Worm (Caenorhabditis elegans): ENCODE results near the gene C16C8.14.

Gene C16C8.14

DNA sequence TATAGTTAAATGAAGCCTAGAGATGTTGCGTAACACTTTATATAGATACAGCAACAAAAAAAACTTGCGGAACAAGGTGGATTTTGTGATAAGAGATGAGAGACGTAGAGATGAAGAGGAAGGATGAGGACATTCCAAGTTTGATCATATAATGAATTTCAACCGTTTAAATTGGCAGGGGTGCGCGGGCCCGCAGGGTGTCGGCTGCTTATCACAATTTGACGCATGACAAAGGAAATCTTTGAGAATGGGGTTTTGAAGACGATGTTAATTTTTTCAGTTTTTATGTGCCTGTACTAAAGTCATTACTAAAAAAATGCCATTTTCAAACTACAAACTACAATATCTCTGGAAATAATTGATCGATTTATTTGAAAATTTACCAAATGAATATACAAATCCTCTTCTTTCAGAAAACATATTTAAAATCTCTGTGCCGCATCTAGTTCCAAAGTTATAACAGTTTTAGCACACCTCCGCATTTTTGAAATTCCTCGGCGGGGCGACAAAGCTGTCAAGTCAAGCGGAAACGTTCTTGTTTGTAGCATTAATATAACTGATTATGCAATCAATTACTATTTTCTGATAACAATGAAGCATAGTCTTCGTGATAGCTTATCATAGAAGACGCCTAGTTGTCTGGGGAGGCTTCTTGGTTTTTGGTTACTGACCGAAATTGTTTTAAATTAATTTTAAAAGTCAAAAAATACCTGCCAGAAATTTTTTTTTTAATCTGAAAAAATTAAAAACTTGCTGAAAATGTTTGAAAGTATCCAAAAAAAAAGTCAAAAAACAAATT lies 9.6 kb upstream of the C16C8.14 start:
- no peak for TF ChIP-seq nhr-23 (tag; optimal IDR thresholded peaks at IDR 0.05)
- TF ChIP-seq mdl-1 (tag; optimal IDR thresholded peaks at IDR 0.05), result no peak
- no peak for TF ChIP-seq ceh-16 (tag; optimal IDR thresholded peaks at IDR 0.05)
- no peak for TF ChIP-seq elt-1 (tag; optimal IDR thresholded peaks at IDR 0.05)
- TF ChIP-seq sea-2 (GFP tag; optimal IDR thresholded peaks at IDR 0.05), result no peak
- no peak for TF ChIP-seq R02D3.7 (tag; optimal IDR thresholded peaks at IDR 0.05)
- no peak for TF ChIP-seq nhr-77 (tag; optimal IDR thresholded peaks at IDR 0.05)
- no peak for TF ChIP-seq lin-39 (tag; optimal IDR thresholded peaks at IDR 0.05)
- no peak for TF ChIP-seq lsy-12 (tag; optimal IDR thresholded peaks at IDR 0.05)
- no peak for TF ChIP-seq egl-5 (tag; optimal IDR thresholded peaks at IDR 0.05)
- no peak for TF ChIP-seq ama-1 (optimal IDR thresholded peaks at IDR 0.05)
- TF ChIP-seq hmg-11 (tag; optimal IDR thresholded peaks at IDR 0.05), result no peak
- TF ChIP-seq unc-62 (GFP tag; optimal IDR thresholded peaks at IDR 0.05), result no peak
- TF ChIP-seq jun-1 (tag; optimal IDR thresholded peaks at IDR 0.05), result no peak
- TF ChIP-seq nhr-237 (tag; optimal IDR thresholded peaks at IDR 0.05), result no peak
- no peak for TF ChIP-seq nhr-25 (tag; optimal IDR thresholded peaks at IDR 0.05)
- TF ChIP-seq aly-2 (tag; optimal IDR thresholded peaks at IDR 0.05), result no peak
- TF ChIP-seq nfya-1 (tag; optimal IDR thresholded peaks at IDR 0.05; ENCODE audit: insufficient read depth), result no peak
- no peak for TF ChIP-seq ztf-4 (tag; optimal IDR thresholded peaks at IDR 0.05)
- TF ChIP-seq ZK546.5 (tag; optimal IDR thresholded peaks at IDR 0.05), result no peak
- TF ChIP-seq nhr-11 (tag; optimal IDR thresholded peaks at IDR 0.05), result no peak
- TF ChIP-seq snpc-4 (tag; optimal IDR thresholded peaks at IDR 0.05), result peak; percentile 57
- TF ChIP-seq eor-1 (tag; optimal IDR thresholded peaks at IDR 0.05), result no peak
- no peak for TF ChIP-seq elt-3 (tag; optimal IDR thresholded peaks at IDR 0.05)
- TF ChIP-seq elt-2 (tag; optimal IDR thresholded peaks at IDR 0.05), result peak; percentile 89
- TF ChIP-seq pqm-1 (tag; optimal IDR thresholded peaks at IDR 0.05), result peak; percentile 57
- no peak for TF ChIP-seq ceh-82 (tag; optimal IDR thresholded peaks at IDR 0.05)

DNA sequence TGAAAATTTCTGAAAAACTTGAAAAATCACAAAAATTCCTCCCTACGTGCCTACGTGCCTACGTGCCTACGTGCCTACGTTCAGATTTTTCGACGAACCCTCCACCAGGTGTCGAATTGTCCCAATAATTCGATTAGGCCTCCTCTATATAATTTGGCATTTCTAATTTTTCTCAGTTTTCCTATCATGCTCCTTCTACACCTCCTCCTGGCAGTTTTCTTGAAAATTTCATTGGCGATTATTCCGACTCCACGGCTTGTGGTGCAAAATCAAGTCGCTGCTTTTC lies 9.0 kb upstream of the C16C8.14 start, which contains the start of gene C16C8.17:
TSS of gene C16C8.17 (plus strand) at position 187 of the 286 bp plus-strand sequence.
- TF ChIP-seq ama-1 (optimal IDR thresholded peaks at IDR 0.05), result no peak
- no peak for TF ChIP-seq fos-1 (tag; optimal IDR thresholded peaks at IDR 0.05)
- TF ChIP-seq lsy-12 (tag; optimal IDR thresholded peaks at IDR 0.05), result no peak

- TF ChIP-seq ceh-9 (tag; optimal IDR thresholded peaks at IDR 0.05), result no peak
These were observed 8.2 kb upstream of the C16C8.14 start, which contains the start of gene C16C8.27 for ce11 chrII:3441377-3441776. C16C8.27 (plus strand) TSS chrII:3441677.

ce11 chrII:3443154-3443553 lies 6.5 kb upstream of the C16C8.14 start, which contains the start of gene C16C8.22:
C16C8.22 (minus strand) TSS chrII:3443254.
- TF ChIP-seq nhr-43 (tag; optimal IDR thresholded peaks at IDR 0.05; ENCODE audit: poor library complexity, severe bottlenecking) (no peak), elt-2 (tag; optimal IDR thresholded peaks at IDR 0.05) (no peak), nhr-76 (tag; optimal IDR thresholded peaks at IDR 0.05) (no peak), fkh-10 (GFP tag; optimal IDR thresholded peaks at IDR 0.05) (no peak), tbx-2 (tag; optimal IDR thresholded peaks at IDR 0.05) (no peak), elt-1 (tag; optimal IDR thresholded peaks at IDR 0.05) (no peak), elt-3 (tag; optimal IDR thresholded peaks at IDR 0.05) (no peak), nhr-11 (tag; optimal IDR thresholded peaks at IDR 0.05) (no peak), zag-1 (tag; optimal IDR thresholded peaks at IDR 0.05) (no peak), mdl-1 (tag; optimal IDR thresholded peaks at IDR 0.05) (no peak), pha-4 (tag; optimal IDR thresholded peaks at IDR 0.05) (no peak), ceh-16 (tag; optimal IDR thresholded peaks at IDR 0.05) (no peak)

- TF ChIP-seq jun-1 (tag; optimal IDR thresholded peaks at IDR 0.05) (no peak), nhr-43 (tag; optimal IDR thresholded peaks at IDR 0.05; ENCODE audit: poor library complexity, severe bottlenecking) (no peak), nfya-1 (tag; optimal IDR thresholded peaks at IDR 0.05; ENCODE audit: insufficient read depth) (no peak), egl-5 (tag; optimal IDR thresholded peaks at IDR 0.05) (no peak), tbx-2 (tag; optimal IDR thresholded peaks at IDR 0.05) (no peak), lin-39 (tag; optimal IDR thresholded peaks at IDR 0.05) (no peak), ama-1 (optimal IDR thresholded peaks at IDR 0.05) (no peak), aly-2 (tag; optimal IDR thresholded peaks at IDR 0.05) (no peak), ceh-16 (tag; optimal IDR thresholded peaks at IDR 0.05) (no peak), snpc-4 (tag; optimal IDR thresholded peaks at IDR 0.05) (no peak), ZK546.5 (tag; optimal IDR thresholded peaks at IDR 0.05) (no peak), pqm-1 (tag; optimal IDR thresholded peaks at IDR 0.05) (no peak), ceh-9 (tag; optimal IDR thresholded peaks at IDR 0.05) (no peak), unc-39 (tag; optimal IDR thresholded peaks at IDR 0.05) (no peak), pha-4 (tag; optimal IDR thresholded peaks at IDR 0.05) (no peak), nhr-76 (tag; optimal IDR thresholded peaks at IDR 0.05) (no peak)
These were observed 5.3 kb upstream of the C16C8.14 start, which contains the start of gene C16C8.4 for ce11 chrII:3444280-3444679. C16C8.4 (minus strand) TSS chrII:3444380.

Data from whole organism, L3 larva.